Fruit fly (Drosophila melanogaster): ENCODE data around the gene CG43167.

The CG43167 gene

dm6 chr2L:11657110-11657509 is at the start of gene CG43167:
TSS of gene CG43167 (plus strand) at chr2L:11657410.
- TF ChIP-seq fru (GFP tag; optimal IDR thresholded peaks at IDR 0.05), result no peak

- TF ChIP-seq HLH106 (tag; optimal IDR thresholded peaks at IDR 0.05), result no peak
These were observed 45.5 kb upstream of the CG43167 start, which contains the start of gene spag4 for dm6 chr2L:11611672-11612071. TSS of gene spag4 (minus strand) at chr2L:11611772.

- TF ChIP-seq GATAd (GFP tag; optimal IDR thresholded peaks at IDR 0.05) (no peak), HLH106 (tag; optimal IDR thresholded peaks at IDR 0.05) (no peak), jim (GFP tag; optimal IDR thresholded peaks at IDR 0.05) (no peak), pan (optimal IDR thresholded peaks at IDR 0.05) (no peak), dl (GFP tag; optimal IDR thresholded peaks at IDR 0.05; ENCODE audit: insufficient read depth in 1 of 2, partially characterized antibody in 2 of 2) (no peak), Hnf4 (GFP tag; optimal IDR thresholded peaks at IDR 0.05) (no peak), CG32264 (GFP tag; optimal IDR thresholded peaks at IDR 0.05) (no peak), woc (GFP tag; optimal IDR thresholded peaks at IDR 0.05) (no peak), fru (GFP tag; optimal IDR thresholded peaks at IDR 0.05) (no peak), brk (GFP tag; optimal IDR thresholded peaks at IDR 0.05) (no peak), Sp1 (GFP tag; optimal IDR thresholded peaks at IDR 0.05) (no peak), rgr (GFP tag; optimal IDR thresholded peaks at IDR 0.05) (no peak), lola (GFP tag; optimal IDR thresholded peaks at IDR 0.05) (no peak), br (GFP tag; optimal IDR thresholded peaks at IDR 0.05) (no peak), Myc (optimal IDR thresholded peaks at IDR 0.05) (no peak), sage (GFP tag; optimal IDR thresholded peaks at IDR 0.05) (no peak), dmrt93B (GFP tag; optimal IDR thresholded peaks at IDR 0.05) (no peak), dsf (GFP tag; optimal IDR thresholded peaks at IDR 0.05; ENCODE audit: borderline replicate concordance) (no peak), ey (GFP tag; optimal IDR thresholded peaks at IDR 0.05) (no peak)
These were observed 33.0 kb upstream of the CG43167 start for dm6 chr2L:11624190-11624589.

dm6 chr2L:11628292-11628691 is 28.9 kb upstream of the CG43167 start:
- TF ChIP-seq jim (GFP tag; optimal IDR thresholded peaks at IDR 0.05), result no peak
- no peak for TF ChIP-seq ey (GFP tag; optimal IDR thresholded peaks at IDR 0.05)
- TF ChIP-seq Vsx2 (GFP tag; optimal IDR thresholded peaks at IDR 0.05; ENCODE audit: partially characterized antibody), result no peak
- TF ChIP-seq CG9705 (GFP tag; optimal IDR thresholded peaks at IDR 0.05), result no peak
- no peak for TF ChIP-seq Myc (optimal IDR thresholded peaks at IDR 0.05)
- TF ChIP-seq h (GFP tag; optimal IDR thresholded peaks at IDR 0.05), result no peak
- TF ChIP-seq CrebA (GFP tag; optimal IDR thresholded peaks at IDR 0.05; ENCODE audit: borderline replicate concordance), result no peak
- TF ChIP-seq br (GFP tag; optimal IDR thresholded peaks at IDR 0.05), result no peak
- TF ChIP-seq Jra (GFP tag; optimal IDR thresholded peaks at IDR 0.05), result no peak
- no peak for TF ChIP-seq dl (GFP tag; optimal IDR thresholded peaks at IDR 0.05; ENCODE audit: insufficient read depth in 1 of 2, partially characterized antibody in 2 of 2)
- no peak for TF ChIP-seq foxo (GFP tag; optimal IDR thresholded peaks at IDR 0.05)
- no peak for TF ChIP-seq Hnf4 (GFP tag; optimal IDR thresholded peaks at IDR 0.05)
- no peak for TF ChIP-seq pan (optimal IDR thresholded peaks at IDR 0.05)
- TF ChIP-seq Rel (GFP tag; optimal IDR thresholded peaks at IDR 0.05), result no peak
- no peak for TF ChIP-seq Rel (tag; optimal IDR thresholded peaks at IDR 0.05)

dm6 chr2L:11648739-11649138 is 8.5 kb upstream of the CG43167 start, which contains the start of gene CG6614:
TSS of gene CG6614 (minus strand) at chr2L:11648839.
- TF ChIP-seq CrebA (GFP tag; optimal IDR thresholded peaks at IDR 0.05; ENCODE audit: borderline replicate concordance) (no peak), Hnf4 (GFP tag; optimal IDR thresholded peaks at IDR 0.05) (no peak), foxo (GFP tag; optimal IDR thresholded peaks at IDR 0.05) (no peak), psq (GFP tag; optimal IDR thresholded peaks at IDR 0.05) (no peak), Abd-B (GFP tag; optimal IDR thresholded peaks at IDR 0.05) (no peak), CG32264 (GFP tag; optimal IDR thresholded peaks at IDR 0.05) (no peak), N (GFP tag; optimal IDR thresholded peaks at IDR 0.05) (no peak), Vsx2 (GFP tag; optimal IDR thresholded peaks at IDR 0.05; ENCODE audit: partially characterized antibody) (no peak), sage (GFP tag; optimal IDR thresholded peaks at IDR 0.05) (no peak)

- no peak for TF ChIP-seq CG32264 (GFP tag; optimal IDR thresholded peaks at IDR 0.05)
- no peak for TF ChIP-seq lola (GFP tag; optimal IDR thresholded peaks at IDR 0.05)
- no peak for TF ChIP-seq Mio (GFP tag; optimal IDR thresholded peaks at IDR 0.05)
- no peak for TF ChIP-seq foxo (GFP tag; optimal IDR thresholded peaks at IDR 0.05)
- no peak for TF ChIP-seq tai (GFP tag; optimal IDR thresholded peaks at IDR 0.05)
- TF ChIP-seq Dif (GFP tag; optimal IDR thresholded peaks at IDR 0.05; ENCODE audit: partially characterized antibody), result no peak
- no peak for TF ChIP-seq br (GFP tag; optimal IDR thresholded peaks at IDR 0.05)
- no peak for TF ChIP-seq brk (GFP tag; optimal IDR thresholded peaks at IDR 0.05)
- no peak for TF ChIP-seq jim (GFP tag; optimal IDR thresholded peaks at IDR 0.05)
- no peak for TF ChIP-seq HLH106 (tag; optimal IDR thresholded peaks at IDR 0.05)
These were observed 5.2 kb upstream of the CG43167 start, which contains the start of the genes CG12307 and CG4983 for dm6 chr2L:11651910-11652498. TSS of gene CG12307 (minus strand) at chr2L:11652010. TSS of gene CG4983 (plus strand) at chr2L:11652448.

Measured in whole organism, wandering third instar larva.